Worm (Caenorhabditis elegans): ENCODE results near the gene F59A6.10.

Gene F59A6.10

DNA sequence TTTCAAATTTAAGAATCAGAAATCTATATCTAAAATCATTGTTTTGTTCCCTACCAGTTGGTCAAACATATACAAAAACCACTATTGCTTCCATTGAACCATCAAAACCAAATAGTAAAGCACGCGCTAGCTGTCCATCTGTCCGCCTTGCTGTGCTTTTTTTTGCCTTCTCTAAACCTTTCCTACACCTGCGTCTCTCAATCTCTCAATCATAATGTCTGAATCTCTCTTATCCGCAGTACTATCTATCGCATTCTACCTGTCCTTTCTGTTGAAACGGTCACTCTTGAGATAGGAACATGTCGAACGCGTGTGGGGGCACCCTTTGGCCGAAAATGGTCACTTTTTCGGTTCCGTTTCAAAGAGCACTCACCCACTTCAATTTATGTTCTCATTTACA is 43.5 kb downstream of the F59A6.10 start (continued):
- TF ChIP-seq mxl-3 (GFP tag; optimal IDR thresholded peaks at IDR 0.05) = peak; percentile 90

DNA sequence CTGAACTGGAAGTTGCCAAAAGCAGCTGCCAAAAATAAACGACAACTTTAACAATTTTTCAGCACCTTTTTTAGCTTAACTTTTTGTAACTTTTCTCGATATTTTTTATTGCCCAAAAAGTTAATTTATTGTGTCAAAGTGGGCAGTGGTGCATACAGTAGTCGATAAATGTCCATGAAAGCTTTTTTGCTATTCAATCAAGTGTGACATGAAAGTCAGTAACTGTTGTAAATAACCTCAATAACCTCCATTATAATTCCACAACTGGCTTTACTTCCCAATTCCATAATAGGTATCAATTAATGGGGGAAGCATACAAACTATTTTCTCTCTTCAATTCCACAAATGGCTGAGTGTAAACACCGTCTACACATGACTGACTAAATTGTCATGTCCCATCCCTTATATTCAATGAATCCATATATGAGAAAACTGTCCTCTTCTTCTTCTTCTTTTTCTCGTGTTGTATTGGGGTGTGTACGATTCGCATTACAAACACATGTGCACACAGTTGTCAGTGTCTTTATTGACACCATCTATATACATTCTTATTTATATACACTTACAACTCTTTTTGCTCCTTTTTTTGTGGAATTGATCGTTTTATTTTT is 44.5 kb downstream of the F59A6.10 start:
- TF ChIP-seq aha-1 (tag) = peak; percentile 92
- TF ChIP-seq nhr-76 (tag; optimal IDR thresholded peaks at IDR 0.05) = no peak
- TF ChIP-seq dve-1 (tag; optimal IDR thresholded peaks at IDR 0.05; ENCODE audit: insufficient read depth) = peak; percentile 20
- TF ChIP-seq mdl-1 (tag; optimal IDR thresholded peaks at IDR 0.05) = peak in 1 of 2 experiments; percentile 7
- no peak for TF ChIP-seq set-16 (GFP tag; IDR thresholded peaks at IDR 0.05)
- peak; percentile 60 for TF ChIP-seq hlh-30 (tag; optimal IDR thresholded peaks at IDR 0.05; ENCODE audit: insufficient read depth)
- no peak for TF ChIP-seq ztf-11 (tag; optimal IDR thresholded peaks at IDR 0.05)

DNA sequence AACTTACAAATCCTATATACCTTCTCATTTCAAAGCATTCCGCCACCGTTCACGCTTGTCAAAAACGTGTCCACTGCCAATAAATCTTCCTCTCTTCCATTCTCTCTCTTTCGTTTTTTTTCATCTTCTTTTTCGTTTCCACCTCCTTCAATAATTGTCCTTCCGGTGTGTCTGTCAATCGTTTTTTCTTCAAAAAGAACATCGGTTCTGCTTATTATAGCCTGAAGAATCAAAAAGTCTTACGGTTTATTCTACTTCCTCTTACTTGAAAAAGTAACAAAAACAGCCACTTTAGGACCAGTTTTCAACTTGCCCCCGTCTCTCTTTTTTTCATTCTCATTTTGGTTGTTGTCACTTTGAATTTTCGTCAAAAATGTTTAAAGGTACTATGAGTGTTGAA is 45.5 kb downstream of the F59A6.10 start:
- TF ChIP-seq vab-7 (GFP tag; IDR thresholded peaks at IDR 0.05) = no peak
- no peak for TF ChIP-seq daf-8 (GFP tag; IDR thresholded peaks at IDR 0.05)
- TF ChIP-seq nhr-41 (GFP tag; IDR thresholded peaks at IDR 0.05) = no peak
- no peak for TF ChIP-seq duxl-1 (tag; optimal IDR thresholded peaks at IDR 0.05; ENCODE audit: poor library complexity)
- TF ChIP-seq ceh-28 (tag; optimal IDR thresholded peaks at IDR 0.05) = no peak
- peak; percentile 61 for TF ChIP-seq aha-1 (tag)
- TF ChIP-seq ctbp-1 (GFP tag; IDR thresholded peaks at IDR 0.05) = no peak
- TF ChIP-seq madf-9 (GFP tag; conservative IDR thresholded peaks at IDR 0.05) = no peak
- no peak for TF ChIP-seq mdt-29 (GFP tag; IDR thresholded peaks at IDR 0.05)
- no peak for TF ChIP-seq Y5F2A.4 (GFP tag; optimal IDR thresholded peaks at IDR 0.05)
- TF ChIP-seq unc-62 (GFP tag; optimal IDR thresholded peaks at IDR 0.05 in 1 of 2) = peak in 1 of 2 experiments; percentile 99
- TF ChIP-seq unc-62 (tag; optimal IDR thresholded peaks at IDR 0.05) = no peak
- TF ChIP-seq pha-4 (GFP tag; IDR thresholded peaks at IDR 0.05) = no peak
- no peak for TF ChIP-seq pha-4 (tag; optimal IDR thresholded peaks at IDR 0.05)
- no peak for TF ChIP-seq ces-1 (GFP tag; optimal IDR thresholded peaks at IDR 0.05)
- TF ChIP-seq daf-19 (GFP tag; conservative IDR thresholded peaks at IDR 0.05) = no peak
- no peak for TF ChIP-seq aly-2 (tag; optimal IDR thresholded peaks at IDR 0.05)
- no peak for TF ChIP-seq nhr-237 (tag; optimal IDR thresholded peaks at IDR 0.05)
- TF ChIP-seq tra-1 (GFP tag; IDR thresholded peaks at IDR 0.05) = no peak
- no peak for TF ChIP-seq set-16 (GFP tag; IDR thresholded peaks at IDR 0.05)
- no peak for TF ChIP-seq ceh-20 (GFP tag; IDR thresholded peaks at IDR 0.05)
- peak; percentile 56 for TF ChIP-seq mxl-3 (GFP tag; optimal IDR thresholded peaks at IDR 0.05)
- TF ChIP-seq lin-15B (tag; optimal IDR thresholded peaks at IDR 0.05) = no peak
- no peak for TF ChIP-seq dmd-6 (GFP tag; IDR thresholded peaks at IDR 0.05)
- TF ChIP-seq daf-12 (tag; optimal IDR thresholded peaks at IDR 0.05) = no peak
- no peak for TF ChIP-seq nhr-10 (tag; optimal IDR thresholded peaks at IDR 0.05)
- TF ChIP-seq skn-1 (tag; optimal IDR thresholded peaks at IDR 0.05) = no peak
- no peak for TF ChIP-seq hmg-1.1 (GFP tag; IDR thresholded peaks at IDR 0.05)
- TF ChIP-seq hlh-30 (tag; optimal IDR thresholded peaks at IDR 0.05; ENCODE audit: insufficient read depth) = peak; percentile 1
- no peak for TF ChIP-seq ceh-32 (tag; optimal IDR thresholded peaks at IDR 0.05; ENCODE audit: poor library complexity)
- TF ChIP-seq nhr-76 (tag; optimal IDR thresholded peaks at IDR 0.05) = no peak
- peak; percentile 25 for TF ChIP-seq hlh-11 (tag; optimal IDR thresholded peaks at IDR 0.05)
- TF ChIP-seq dmd-9 (GFP tag; IDR thresholded peaks at IDR 0.05) = no peak
- no peak for TF ChIP-seq lim-7 (GFP tag; IDR thresholded peaks at IDR 0.05)
- TF ChIP-seq Y105C5A.15 (GFP tag; IDR thresholded peaks at IDR 0.05) = no peak
- TF ChIP-seq jun-1 (tag; optimal IDR thresholded peaks at IDR 0.05) = no peak
- no peak for TF ChIP-seq spr-3 (GFP tag; optimal IDR thresholded peaks at IDR 0.05)
- TF ChIP-seq nhr-28 (tag; optimal IDR thresholded peaks at IDR 0.05) = peak; percentile 50
- TF ChIP-seq arid-1 (GFP tag; conservative IDR thresholded peaks at IDR 0.05) = no peak
- peak; percentile 9 for TF ChIP-seq mep-1 (tag; optimal IDR thresholded peaks at IDR 0.05)
- TF ChIP-seq ZK546.5 (tag; optimal IDR thresholded peaks at IDR 0.05) = no peak
- no peak for TF ChIP-seq ceh-62 (tag; optimal IDR thresholded peaks at IDR 0.05)
- no peak for TF ChIP-seq ztf-7 (tag; optimal IDR thresholded peaks at IDR 0.05)
- no peak for TF ChIP-seq F10B5.3 (tag; optimal IDR thresholded peaks at IDR 0.05)
- no peak for TF ChIP-seq lin-13 (GFP tag; optimal IDR thresholded peaks at IDR 0.05)
